Worm (Caenorhabditis elegans) whole organism, L1 larva: Measurements from ENCODE around the gene Y62H9A.1.

Source experiments
- C04F5.9 ChIP-seq: sonication (generic microtip); optimal IDR thresholded peaks from 2 replicates; lab custom pipeline; 2016; ENCODE audit warnings: missing genetic modification characterization, missing compliant biosample characterization
- C34B4.2 ChIP-seq: sonication (generic microtip); optimal IDR thresholded peaks from 2 replicates; lab custom pipeline; 2017; ENCODE audit warnings: mild to moderate bottlenecking, missing genetic modification characterization, missing compliant biosample characterization
- alr-1 ChIP-seq: fragments of 200-800 bp; sonication (Bioruptor generic); optimal IDR thresholded peaks from 2 replicates; lab custom pipeline; 2018; ENCODE audit warnings: borderline replicate concordance, mild to moderate bottlenecking, missing genetic modification characterization, missing compliant biosample characterization
- aly-2 ChIP-seq: fragments of 150-350 bp; optimal IDR thresholded peaks from 2 replicates; lab custom pipeline; 2014; ENCODE audit warnings: missing biosample characterization, missing genetic modification characterization
- ama-1 ChIP-seq: fragments of 150-350 bp; optimal IDR thresholded peaks from 2 replicates; lab custom pipeline; 2014
- ceh-63 ChIP-seq: fragments of 200-800 bp; sonication (Bioruptor generic); optimal IDR thresholded peaks from 2 replicates; lab custom pipeline; 2018; ENCODE audit warnings: mild to moderate bottlenecking, missing genetic modification characterization, missing compliant biosample characterization
- ceh-8 ChIP-seq: fragments of 200-800 bp; sonication (Bioruptor generic); optimal IDR thresholded peaks from 2 replicates; lab custom pipeline; 2018; ENCODE audit warnings: mild to moderate bottlenecking, missing genetic modification characterization, moderate library complexity, missing compliant biosample characterization
- ceh-82 ChIP-seq, 3 experiments: fragments of 150-350 bp in 1 of 3; sonication (generic microtip) in 2 of 3; optimal IDR thresholded peaks; 2 replicates each; lab custom pipeline; 2014 to 2017; ENCODE audit warnings: missing biosample characterization in 3 of 3, missing genetic modification characterization in 3 of 3
- ceh-88 ChIP-seq: fragments of 200-800 bp; sonication (Bioruptor generic); IDR thresholded peaks from 2 replicates; pipeline ENCODE4 v1.3.6; 2022; ENCODE audit warnings: missing genetic modification characterization, missing compliant biosample characterization
- dpl-1 ChIP-seq, 3 experiments: fragments of 150-350 bp in 2 of 3; sonication (generic microtip) in 1 of 3; optimal IDR thresholded peaks; 2 replicates each; lab custom pipeline; 2014 to 2017; ENCODE audit warnings: missing biosample characterization in 3 of 3, missing genetic modification characterization in 3 of 3, missing genetic modification reagents in 3 of 3
- dsc-1 ChIP-seq: sonication (generic microtip); optimal IDR thresholded peaks from 2 replicates; lab custom pipeline; 2016; ENCODE audit warnings: mild to moderate bottlenecking, missing genetic modification characterization, missing compliant biosample characterization
- egl-13 ChIP-seq: sonication (generic microtip); optimal IDR thresholded peaks from 2 replicates; lab custom pipeline; 2016; ENCODE audit warnings: missing genotype, missing genetic modification reagents, missing genetic modification characterization, missing compliant biosample characterization
- elt-2 ChIP-seq: sonication (generic microtip); optimal IDR thresholded peaks from 2 replicates; lab custom pipeline; 2016; ENCODE audit warnings: missing genetic modification characterization, mild to moderate bottlenecking, inconsistent platforms, missing compliant biosample characterization, missing genetic modification reagents
- elt-3 ChIP-seq, 6 experiments: fragments of 150-350 bp in 1 of 6; sonication (generic microtip); optimal IDR thresholded peaks; 2 replicates each; lab custom pipeline; 2017 to 2018; ENCODE audit warnings: missing biosample characterization in 6 of 6, missing genetic modification characterization in 6 of 6, inconsistent platforms in 1 of 6
- fkh-10 ChIP-seq: sonication (generic microtip); optimal IDR thresholded peaks from 2 replicates; lab custom pipeline; 2017; ENCODE audit warnings: missing biosample characterization, missing genetic modification reagents, missing genetic modification characterization
- fkh-8 ChIP-seq: sonication (generic microtip); optimal IDR thresholded peaks from 2 replicates; lab custom pipeline; 2016; ENCODE audit warnings: mild to moderate bottlenecking, missing genetic modification characterization, missing compliant biosample characterization
- grh-1 ChIP-seq: fragments of 200-800 bp; sonication (Bioruptor generic); IDR thresholded peaks from 2 replicates; pipeline ENCODE4 v1.3.6; 2022; ENCODE audit warnings: missing genetic modification reagents, missing genetic modification characterization, missing compliant biosample characterization
- hlh-17 ChIP-seq: fragments of 200-800 bp; sonication (Bioruptor generic); optimal IDR thresholded peaks from 2 replicates; lab custom pipeline; 2018; ENCODE audit warnings: missing genetic modification characterization, mild to moderate bottlenecking, missing compliant biosample characterization, moderate library complexity, borderline replicate concordance
- hlh-4 ChIP-seq: sonication (generic microtip); optimal IDR thresholded peaks from 2 replicates; lab custom pipeline; 2016; ENCODE audit warnings: mild to moderate bottlenecking, missing genetic modification characterization, missing compliant biosample characterization
- hpl-2 ChIP-seq: fragments of 150-350 bp; optimal IDR thresholded peaks from 2 replicates; lab custom pipeline; 2014; ENCODE audit warnings: missing biosample characterization, missing genetic modification reagents, missing genetic modification characterization
- irx-1 ChIP-seq: sonication (generic microtip); optimal IDR thresholded peaks from 2 replicates; lab custom pipeline; 2016; ENCODE audit warnings: missing genetic modification characterization, missing compliant biosample characterization
- lin-35 ChIP-seq, 2 experiments: fragments of 150-350 bp; optimal IDR thresholded peaks; 2 replicates each; lab custom pipeline; 2014; ENCODE audit warnings: missing biosample characterization in 2 of 2, missing genetic modification characterization in 2 of 2, missing genetic modification reagents in 2 of 2
- mab-9 ChIP-seq: fragments of 200-800 bp; sonication (Bioruptor generic); IDR thresholded peaks from 2 replicates; pipeline ENCODE4 v1.3.6; 2022; ENCODE audit warnings: missing genetic modification reagents, missing genetic modification characterization, missing compliant biosample characterization
- mdl-1 ChIP-seq, 2 experiments: fragments of 150-350 bp; optimal IDR thresholded peaks; 2 replicates each; lab custom pipeline; 2014 to 2017; ENCODE audit warnings: missing biosample characterization in 2 of 2, missing genetic modification characterization in 2 of 2, inconsistent platforms in 1 of 2
- mep-1 ChIP-seq: fragments of 150-350 bp; optimal IDR thresholded peaks from 2 replicates; lab custom pipeline; 2014; ENCODE audit warnings: missing biosample characterization, missing genetic modification characterization
- nhr-11 ChIP-seq: fragments of 150-350 bp; optimal IDR thresholded peaks from 2 replicates; lab custom pipeline; 2014; ENCODE audit warnings: missing biosample characterization, missing genetic modification characterization
- nhr-20 ChIP-seq: sonication (generic microtip); optimal IDR thresholded peaks from 2 replicates; lab custom pipeline; 2016; ENCODE audit warnings: mild to moderate bottlenecking, missing genetic modification characterization, missing compliant biosample characterization
- nhr-28 ChIP-seq: fragments of 150-350 bp; optimal IDR thresholded peaks from 2 replicates; lab custom pipeline; 2014; ENCODE audit warnings: missing biosample characterization, missing genetic modification characterization
- nhr-71 ChIP-seq: sonication (generic microtip); optimal IDR thresholded peaks from 2 replicates; lab custom pipeline; 2016; ENCODE audit warnings: mild to moderate bottlenecking, missing genetic modification characterization, moderate library complexity, missing compliant biosample characterization
- nhr-76 ChIP-seq: sonication (generic microtip); optimal IDR thresholded peaks from 2 replicates; lab custom pipeline; 2017; ENCODE audit warnings: missing biosample characterization, missing genetic modification characterization
- nhr-84 ChIP-seq: sonication (generic microtip); optimal IDR thresholded peaks from 2 replicates; lab custom pipeline; 2017; ENCODE audit warnings: missing biosample characterization, missing genetic modification characterization
- nhr-85 ChIP-seq: sonication (generic microtip); peaks from one replicate; lab custom pipeline; 2016; ENCODE audit warnings: missing genetic modification characterization, inconsistent platforms, missing compliant biosample characterization
- snpc-4 ChIP-seq: fragments of 150-350 bp; optimal IDR thresholded peaks from 2 replicates; lab custom pipeline; 2014; ENCODE audit warnings: missing biosample characterization, missing genetic modification characterization
- sptf-1 ChIP-seq: fragments of 150-350 bp; optimal IDR thresholded peaks from 2 replicates; lab custom pipeline; 2014; ENCODE audit warnings: missing biosample characterization, missing genetic modification characterization
- sup-37 ChIP-seq: fragments of 200-800 bp; sonication (Bioruptor generic); optimal IDR thresholded peaks from 2 replicates; lab custom pipeline; 2018; ENCODE audit warnings: mild to moderate bottlenecking, missing genetic modification characterization, missing compliant biosample characterization
- unc-86 ChIP-seq: sonication (generic microtip); optimal IDR thresholded peaks from 2 replicates; lab custom pipeline; 2016; ENCODE audit warnings: missing genetic modification characterization, missing compliant biosample characterization
- xbp-1 ChIP-seq: sonication (generic microtip); optimal IDR thresholded peaks from 2 replicates; lab custom pipeline; 2016; ENCODE audit warnings: missing genetic modification characterization, missing compliant biosample characterization
- zip-4 ChIP-seq: fragments of 200-800 bp; sonication (Bioruptor generic); optimal IDR thresholded peaks from 2 replicates; lab custom pipeline; 2018; ENCODE audit warnings: mild to moderate bottlenecking, missing genetic modification characterization, moderate library complexity, missing compliant biosample characterization

Gene Y62H9A.1

DNA sequence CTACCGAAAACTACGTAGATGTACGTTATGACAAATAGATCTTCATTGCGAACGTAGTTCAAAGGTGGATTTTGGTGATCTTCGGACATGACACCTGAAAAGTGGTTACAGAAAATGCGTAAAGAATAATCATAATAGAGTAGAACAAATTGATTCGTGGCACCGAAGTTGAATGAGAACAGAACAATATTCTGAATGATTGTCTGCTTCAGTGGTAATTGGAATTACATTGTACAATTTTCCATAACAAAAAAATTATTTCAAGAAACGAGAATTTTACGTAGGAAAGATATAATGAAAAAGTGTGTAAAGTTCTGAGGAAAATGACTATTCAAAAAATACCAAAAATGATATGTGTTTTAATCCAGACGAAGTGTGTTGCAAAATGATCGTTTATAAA, 27.3 kb downstream of the Y62H9A.1 start, which contains the start of gene Y62H9A.10:
Gene Y62H9A.10 (minus strand): TSS at position 101 of the 400 bp plus-strand sequence.
- TF ChIP-seq nhr-85 (tag; lab: Kevin White, UChicago): no peak
- no peak for TF ChIP-seq dpl-1 (GFP tag; optimal IDR thresholded peaks at IDR 0.05; lab: Kevin White, UChicago)
- TF ChIP-seq dsc-1 (tag; lab: Kevin White, UChicago): no peak
- TF ChIP-seq hlh-17: no peak
- TF ChIP-seq ceh-63 (GFP tag; lab: Kevin White, UChicago): no peak
- TF ChIP-seq ceh-88 (GFP tag; lab: Robert Waterston, UW): no peak
- no peak for TF ChIP-seq aly-2 (tag; lab: Kevin White, UChicago)
- TF ChIP-seq sptf-1 (tag; lab: Kevin White, UChicago): no peak
- no peak for TF ChIP-seq grh-1 (GFP tag; lab: Robert Waterston, UW)
- no peak for TF ChIP-seq elt-3 (tag; optimal IDR thresholded peaks at IDR 0.05; lab: Kevin White, UChicago)
- TF ChIP-seq snpc-4 (tag; lab: Kevin White, UChicago): no peak
- TF ChIP-seq, all 84 proteins: peak for 0

DNA sequence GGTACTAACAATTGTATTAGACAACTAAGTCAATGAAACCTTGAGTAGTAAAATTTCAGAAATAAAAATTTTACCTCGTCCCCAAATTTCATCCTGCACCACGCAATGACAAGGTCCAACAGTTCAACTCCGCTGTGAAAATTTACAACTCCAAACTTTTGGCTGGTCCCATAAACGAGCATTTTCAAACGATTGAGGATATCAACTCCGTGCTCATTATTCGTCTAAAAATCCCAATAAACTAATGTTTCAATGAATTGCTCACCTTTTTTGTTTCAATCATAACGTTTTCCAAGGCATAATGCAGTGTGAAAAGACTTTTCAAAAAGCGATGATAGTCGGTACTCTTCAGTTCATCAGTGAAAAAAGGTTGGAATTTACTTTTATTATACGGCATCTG, 31.3 kb downstream of the Y62H9A.1 start:
- no peak for TF ChIP-seq nhr-20 (tag; lab: Kevin White, UChicago)
- no peak for TF ChIP-seq ceh-8
- TF ChIP-seq egl-13 (tag; lab: Kevin White, UChicago): no peak
- TF ChIP-seq ceh-82 (tag; optimal IDR thresholded peaks at IDR 0.05; lab: Kevin White, UChicago): no peak
- no peak for TF ChIP-seq C04F5.9 (tag; lab: Kevin White, UChicago)
- TF ChIP-seq irx-1 (tag; lab: Kevin White, UChicago): no peak
- no peak for TF ChIP-seq nhr-28
- no peak for TF ChIP-seq mep-1 (tag; lab: Kevin White, UChicago)
- TF ChIP-seq nhr-84: no peak
- no peak for TF ChIP-seq ama-1 (lab: Kevin White, UChicago)
- TF ChIP-seq sup-37: no peak
- TF ChIP-seq alr-1: no peak
- no peak for TF ChIP-seq fkh-10 (GFP tag; lab: Kevin White, UChicago)
- no peak for TF ChIP-seq C34B4.2 (tag; lab: Kevin White, UChicago)
- TF ChIP-seq, all 84 proteins: peak for 0

- TF ChIP-seq unc-86 (tag; lab: Kevin White, UChicago) (no peak), mep-1 (tag; lab: Kevin White, UChicago) (no peak), nhr-76 (tag; lab: Kevin White, UChicago) (no peak), mdl-1 (tag; optimal IDR thresholded peaks at IDR 0.05; lab: Kevin White, UChicago) (no peak), mab-9 (GFP tag; lab: Robert Waterston, UW) (no peak), nhr-11 (no peak), hpl-2 (no peak), zip-4 (GFP tag; lab: Kevin White, UChicago) (no peak), hlh-4 (tag; lab: Kevin White, UChicago) (no peak)
- TF ChIP-seq, all 84 proteins: peak for 0
These were observed 31.9 kb downstream of the Y62H9A.1 start, which contains the start of gene Y62H9A.11 for ce11 chrX:11907263-11907662. Y62H9A.11 (minus strand) TSS chrX:11907363.

DNA sequence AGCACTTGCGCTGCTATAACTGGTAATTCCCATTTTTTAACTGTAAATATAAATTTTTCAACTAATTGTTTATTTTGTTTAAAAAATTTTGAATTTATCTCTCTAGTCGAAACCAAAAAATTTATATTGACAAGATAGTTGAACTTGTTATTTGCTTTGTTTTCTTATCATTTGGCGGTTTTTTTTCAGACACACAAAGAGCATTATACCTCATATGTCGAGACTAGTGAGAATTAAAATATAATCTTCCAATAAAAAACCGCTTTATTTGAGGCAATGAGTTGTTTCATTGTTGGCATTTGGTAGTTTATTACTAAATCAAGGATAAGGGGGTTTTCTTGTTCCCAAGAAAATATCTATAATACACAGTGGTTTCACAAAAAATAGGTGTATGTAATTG, 32.9 kb downstream of the Y62H9A.1 start:
- TF ChIP-seq elt-2 (tag; lab: Kevin White, UChicago) (peak; percentile 45), fkh-8 (tag; lab: Kevin White, UChicago) (no peak), lin-35 (GFP tag; optimal IDR thresholded peaks at IDR 0.05; lab: Kevin White, UChicago) (peak in 1 of 2 experiments; percentile 14)

DNA sequence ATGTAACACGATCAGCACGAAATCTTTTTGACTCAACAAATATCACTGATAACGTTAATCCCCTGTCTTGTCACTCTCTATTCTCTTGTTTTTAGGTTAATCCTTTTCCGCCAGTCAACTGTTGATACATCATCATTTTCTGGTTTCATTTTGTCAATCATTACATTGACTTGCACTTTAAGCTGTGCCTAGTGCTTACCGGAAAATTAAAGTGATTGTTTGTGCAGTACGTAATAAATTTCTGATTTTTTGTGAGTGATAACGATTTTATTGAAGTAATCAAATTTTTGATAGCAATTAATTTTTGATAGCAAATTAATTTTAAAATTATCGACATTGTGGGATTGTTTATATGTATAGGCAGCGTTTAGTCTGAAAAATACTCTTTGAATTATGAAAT, 33.8 kb downstream of the Y62H9A.1 start:
- TF ChIP-seq elt-2 (tag; lab: Kevin White, UChicago): peak; percentile 90
- TF ChIP-seq nhr-71 (tag; lab: Kevin White, UChicago): peak; percentile 14
- TF ChIP-seq dsc-1 (tag; lab: Kevin White, UChicago): peak; percentile 44
- no peak for TF ChIP-seq xbp-1
